Fruit fly (Drosophila melanogaster): Measurements from ENCODE around the gene Ing3.

Ing3 gene

DNA sequence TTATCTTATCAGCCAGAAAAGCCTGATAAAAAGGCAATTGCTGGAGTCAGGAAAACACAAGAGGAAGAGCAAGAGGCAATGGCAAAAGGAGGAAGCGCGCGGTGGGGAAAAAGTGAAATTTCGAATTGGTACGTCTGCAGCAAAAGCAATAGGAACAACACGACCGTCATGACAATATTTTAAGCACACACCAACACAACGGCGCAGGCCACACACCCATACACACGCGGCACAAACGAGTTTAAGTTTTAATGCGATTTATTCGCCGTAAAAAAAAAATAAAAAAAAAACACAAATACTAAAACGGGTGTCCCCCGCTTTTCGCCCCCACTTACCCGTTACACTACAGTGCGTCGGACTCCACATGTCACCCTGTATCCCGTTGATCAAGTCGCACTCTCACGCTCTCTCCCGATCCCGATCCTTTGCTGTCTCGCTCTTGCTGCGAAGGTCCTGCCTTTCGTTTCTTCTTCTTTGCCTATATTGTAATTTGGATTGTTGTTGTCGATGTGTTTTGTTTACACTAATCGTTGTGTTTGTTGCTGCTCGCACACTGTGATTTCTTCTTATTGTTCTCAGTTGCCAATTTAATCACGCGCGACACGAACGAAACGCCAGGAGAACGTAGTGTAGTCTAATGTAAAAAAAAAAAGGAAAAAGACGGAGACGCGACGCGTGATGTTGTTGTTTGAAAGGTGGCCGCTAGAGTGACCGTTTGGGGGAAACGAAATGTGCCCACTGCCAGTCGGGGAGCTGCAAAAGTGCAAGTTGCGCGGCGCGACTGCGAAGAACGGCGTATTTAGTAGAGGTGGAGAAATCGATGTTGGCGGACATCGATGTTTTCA is 5.8 kb downstream of the Ing3 start, which contains the start of gene Rip11 (continued):
- TF ChIP-seq ss (GFP tag; optimal IDR thresholded peaks at IDR 0.05), result peak; percentile 91 to 92
- peak; percentile 82 for TF ChIP-seq CG8119 (GFP tag; IDR thresholded peaks at IDR 0.05)
- peak; percentile 78 for TF ChIP-seq Met (GFP tag; optimal IDR thresholded peaks at IDR 0.05)
- peak; percentile 89 for TF ChIP-seq CG6163 (GFP tag; IDR thresholded peaks at IDR 0.05)
- TF ChIP-seq dac (GFP tag; optimal IDR thresholded peaks at IDR 0.05), result peak; percentile 70
- no peak for TF ChIP-seq CG8319 (GFP tag; optimal IDR thresholded peaks at IDR 0.05)
- peak; percentile 80 for TF ChIP-seq CG9139 (GFP tag; optimal IDR thresholded peaks at IDR 0.05)
- peak; percentile 37 for TF ChIP-seq Eip93F (GFP tag; optimal IDR thresholded peaks at IDR 0.05)
- peak; percentile 82 for TF ChIP-seq CG6854 (GFP tag; optimal IDR thresholded peaks at IDR 0.05)
- TF ChIP-seq spab (GFP tag; optimal IDR thresholded peaks at IDR 0.05), result peak; percentile 73
- TF ChIP-seq Lpt (GFP tag; optimal IDR thresholded peaks at IDR 0.05), result peak; percentile 89
- peak in 1 of 2 experiments; percentile 32 for TF ChIP-seq salr (GFP tag; optimal IDR thresholded peaks at IDR 0.05)
- TF ChIP-seq Hr39 (GFP tag; optimal IDR thresholded peaks at IDR 0.05), result peak; percentile 63
- peak; percentile 59 for TF ChIP-seq acj6 (GFP tag; optimal IDR thresholded peaks at IDR 0.05)
- TF ChIP-seq CG8632 (GFP tag; optimal IDR thresholded peaks at IDR 0.05), result peak; percentile 71
- TF ChIP-seq CG10669 (GFP tag; optimal IDR thresholded peaks at IDR 0.05), result peak; percentile 61
- peak; percentile 82 for TF ChIP-seq net (GFP tag; optimal IDR thresholded peaks at IDR 0.05)
- peak; percentile 68 for TF ChIP-seq Ets96B (tag; optimal IDR thresholded peaks at IDR 0.05)
- TF ChIP-seq Smox (GFP tag; optimal IDR thresholded peaks at IDR 0.05), result peak; percentile 69
- TF ChIP-seq CG11762 (GFP tag; optimal IDR thresholded peaks at IDR 0.05; ENCODE audit: insufficient read depth), result peak; percentile 63
- TF ChIP-seq CG31627 (GFP tag; optimal IDR thresholded peaks at IDR 0.05), result peak; percentile 50
- peak; percentile 75 for TF ChIP-seq svp (GFP tag)
- TF ChIP-seq CG6808 (GFP tag; optimal IDR thresholded peaks at IDR 0.05), result peak; percentile 82

DNA sequence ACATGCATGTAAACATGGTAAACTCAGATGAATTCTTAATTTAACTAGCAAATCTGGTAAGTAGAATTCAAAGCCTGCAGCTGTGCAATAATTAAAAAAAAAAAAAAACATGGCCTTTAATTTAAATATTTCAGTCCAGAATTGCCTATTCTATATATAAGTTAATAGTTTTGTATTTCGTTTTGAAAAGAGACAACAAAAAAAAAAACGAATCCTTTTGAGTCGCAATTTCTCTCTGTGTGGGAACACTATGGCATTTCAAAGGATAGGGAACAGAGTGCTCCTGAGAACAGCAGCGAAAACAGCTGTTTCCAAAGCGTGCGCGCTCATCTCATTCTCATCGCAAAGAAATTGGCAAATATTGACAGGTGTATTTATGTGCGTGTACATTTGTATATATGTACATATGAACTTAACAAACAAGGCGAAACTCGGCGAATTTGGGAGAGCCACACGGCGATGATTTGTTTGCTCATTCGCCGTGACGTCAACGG is 7.1 kb downstream of the Ing3 start:
- TF ChIP-seq Ets21C (GFP tag; optimal IDR thresholded peaks at IDR 0.05) (peak; percentile 60), topi (GFP tag; optimal IDR thresholded peaks at IDR 0.05) (peak; percentile 76), svp (GFP tag) (peak; percentile 81), CG3919 (GFP tag; optimal IDR thresholded peaks at IDR 0.05) (peak; percentile 72), Sox15 (GFP tag; optimal IDR thresholded peaks at IDR 0.05) (peak; percentile 50), Hr38 (GFP tag; optimal IDR thresholded peaks at IDR 0.05) (no peak), CG7368 (GFP tag; optimal IDR thresholded peaks at IDR 0.05) (peak; percentile 37), CG10631 (GFP tag; optimal IDR thresholded peaks at IDR 0.05) (peak; percentile 66), salr (GFP tag; optimal IDR thresholded peaks at IDR 0.05) (peak in 1 of 2 experiments; percentile 71), vri (GFP tag; optimal IDR thresholded peaks at IDR 0.05) (peak; percentile 69), CG1621 (tag; optimal IDR thresholded peaks at IDR 0.05) (peak; percentile 22), CG31627 (GFP tag; optimal IDR thresholded peaks at IDR 0.05) (peak; percentile 75), Hr4 (GFP tag; optimal IDR thresholded peaks at IDR 0.05) (peak; percentile 67), CG6276 (GFP tag; optimal IDR thresholded peaks at IDR 0.05) (peak; percentile 73), CG6792 (GFP tag; optimal IDR thresholded peaks at IDR 0.05) (peak; percentile 72), spab (GFP tag; optimal IDR thresholded peaks at IDR 0.05) (peak; percentile 43), dsx (GFP tag; optimal IDR thresholded peaks at IDR 0.05; ENCODE audit: poor library complexity, severe bottlenecking) (peak; percentile 32), Gug (GFP tag; IDR thresholded peaks at IDR 0.05) (peak; percentile 47; the same call in 1 of the 2 replicates), CG4318 (GFP tag; optimal IDR thresholded peaks at IDR 0.05) (peak; percentile 49), fkh (GFP tag; optimal IDR thresholded peaks at IDR 0.05) (peak; percentile 86), dac (GFP tag; optimal IDR thresholded peaks at IDR 0.05) (peak; percentile 57), Lpt (GFP tag; optimal IDR thresholded peaks at IDR 0.05) (peak; percentile 44), Ets96B (tag; optimal IDR thresholded peaks at IDR 0.05) (peak; percentile 54), cyc (GFP tag; optimal IDR thresholded peaks at IDR 0.05) (peak; percentile 73), OdsH (GFP tag; optimal IDR thresholded peaks at IDR 0.05) (peak; percentile 76), CG8632 (GFP tag; optimal IDR thresholded peaks at IDR 0.05) (peak; percentile 70), Eip93F (GFP tag; optimal IDR thresholded peaks at IDR 0.05) (no peak), CG8319 (GFP tag; optimal IDR thresholded peaks at IDR 0.05) (peak; percentile 53), CG32006 (GFP tag; optimal IDR thresholded peaks at IDR 0.05) (peak; percentile 84), CG6808 (GFP tag; optimal IDR thresholded peaks at IDR 0.05) (peak; percentile 59), Hr39 (GFP tag; optimal IDR thresholded peaks at IDR 0.05) (peak; percentile 75), fd59A (GFP tag; optimal IDR thresholded peaks at IDR 0.05) (peak; percentile 38), CG15336 (GFP tag; IDR thresholded peaks at IDR 0.05) (peak; percentile 79), CG8119 (GFP tag; IDR thresholded peaks at IDR 0.05) (peak; percentile 81), eg (GFP tag; IDR thresholded peaks at IDR 0.05) (peak; percentile 69), CG11762 (GFP tag; optimal IDR thresholded peaks at IDR 0.05; ENCODE audit: insufficient read depth) (peak; percentile 71), net (GFP tag; optimal IDR thresholded peaks at IDR 0.05) (peak; percentile 64)
